Worm (Caenorhabditis elegans): Measurements from ENCODE around the gene unc-31.

DNA sequence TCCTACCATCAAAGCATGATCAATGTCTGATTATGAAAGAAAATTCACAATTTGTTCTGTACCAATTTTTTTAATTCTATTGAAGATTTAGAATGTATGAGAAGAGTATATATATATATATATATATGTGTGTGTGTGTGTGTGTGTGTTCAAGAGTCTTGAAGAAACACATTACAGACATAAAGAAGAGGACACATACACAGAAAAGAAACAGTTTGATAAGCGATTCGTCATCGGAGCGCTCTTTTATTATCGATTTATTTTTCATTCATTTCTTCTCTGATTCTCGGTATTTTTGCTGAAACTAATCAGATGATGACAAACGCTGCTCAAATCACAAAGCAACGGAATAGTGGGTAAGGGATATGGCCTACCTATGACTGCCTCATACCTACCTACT, 20.0 kb downstream of the unc-31 start, which contains the start of gene pin-2:
- TF ChIP-seq unc-62 (GFP tag; optimal IDR thresholded peaks at IDR 0.05) (no peak), ceh-83 (GFP tag; optimal IDR thresholded peaks at IDR 0.05) (no peak), mab-5 (tag; optimal IDR thresholded peaks at IDR 0.05) (no peak)

Data from whole organism, mixed stage, embryonic.